Fruit fly (Drosophila melanogaster) whole organism, embryonic: ENCODE measurements around the gene cbt.

Experiments
- Adf1 ChIP-seq: fragments of 200-800 bp; sonication (Bioruptor generic); IDR thresholded peaks from 2 replicates; pipeline ENCODE4 v1.3.6; 2022; ENCODE audit warnings: missing biosample characterization, missing genetic modification characterization
- CG10543 ChIP-seq: fragments of 200-800 bp; sonication (Bioruptor generic); optimal IDR thresholded peaks from 3 replicates; lab custom pipeline; 2017; ENCODE audit warnings: missing biosample characterization, mild to moderate bottlenecking, missing genetic modification characterization, moderate library complexity
- CG11093 ChIP-seq: fragments of 200-800 bp; sonication (Bioruptor generic); IDR thresholded peaks from 3 replicates; pipeline ENCODE4 v1.3.6; 2022; ENCODE audit warnings: missing biosample characterization, missing genetic modification characterization
- CG11723 ChIP-seq: fragments of 200-800 bp; sonication (Bioruptor generic); optimal IDR thresholded peaks from 2 replicates; lab custom pipeline; 2017; ENCODE audit warnings: missing biosample characterization, mild to moderate bottlenecking, missing genetic modification characterization
- CG12744 ChIP-seq: fragments of 200-800 bp; sonication (Bioruptor generic); optimal IDR thresholded peaks from 2 replicates; lab custom pipeline; 2016; ENCODE audit warnings: missing biosample characterization, missing genetic modification characterization
- CG1647 ChIP-seq: fragments of 200-800 bp; sonication (Bioruptor generic); optimal IDR thresholded peaks from 3 replicates; lab custom pipeline; 2016; ENCODE audit warnings: missing biosample characterization, missing genetic modification characterization
- CG17385 ChIP-seq: fragments of 200-800 bp; sonication (Bioruptor generic); optimal IDR thresholded peaks from 3 replicates; lab custom pipeline; 2018; ENCODE audit warnings: missing biosample characterization, mild to moderate bottlenecking, missing genetic modification characterization
- CG18619 ChIP-seq: fragments of 200-800 bp; sonication (Bioruptor generic); optimal IDR thresholded peaks from 3 replicates; lab custom pipeline; 2017; ENCODE audit warnings: missing biosample characterization, mild to moderate bottlenecking, missing genetic modification characterization
- CG2116 ChIP-seq: fragments of 200-800 bp; sonication (Bioruptor generic); optimal IDR thresholded peaks from 3 replicates; lab custom pipeline; 2018; ENCODE audit warnings: missing biosample characterization, mild to moderate bottlenecking, missing genetic modification characterization
- CG2129 ChIP-seq: fragments of 200-800 bp; sonication (Bioruptor generic); IDR thresholded peaks from 2 replicates; pipeline ENCODE4 v1.3.6; 2022; ENCODE audit warnings: missing biosample characterization, missing genetic modification characterization; ENCODE audit not compliant: partially characterized antibody
- CG30020 ChIP-seq: fragments of 200-800 bp; optimal IDR thresholded peaks from 2 replicates; lab custom pipeline; 2019; ENCODE audit warnings: missing biosample characterization, mild to moderate bottlenecking, missing genetic modification characterization, moderate library complexity
- CG30403 ChIP-seq: fragments of 200-800 bp; sonication (Bioruptor generic); optimal IDR thresholded peaks from 3 replicates; lab custom pipeline; 2016; ENCODE audit warnings: missing biosample characterization, missing genetic modification characterization
- CG34224 ChIP-seq: fragments of 200-800 bp; sonication (Bioruptor generic); IDR thresholded peaks from 3 replicates; pipeline ENCODE4 v1.3.6; 2022; ENCODE audit warnings: missing biosample characterization, missing genetic modification characterization; ENCODE audit not compliant: partially characterized antibody
- CG4707 ChIP-seq: fragments of 200-800 bp; sonication (Bioruptor generic); optimal IDR thresholded peaks from 2 replicates; lab custom pipeline; 2018; ENCODE audit warnings: missing biosample characterization, mild to moderate bottlenecking, missing genetic modification characterization, moderate library complexity
- CG5953 ChIP-seq: fragments of 200-800 bp; sonication (Bioruptor generic); IDR thresholded peaks from 2 replicates; pipeline ENCODE4 v1.3.6; 2022; ENCODE audit warnings: missing biosample characterization, missing genetic modification characterization
- CG6765 ChIP-seq: fragments of 200-800 bp; sonication (Bioruptor generic); optimal IDR thresholded peaks from 3 replicates; lab custom pipeline; 2017; ENCODE audit warnings: missing biosample characterization, mild to moderate bottlenecking, missing genetic modification characterization
- CG7745 ChIP-seq: fragments of 200-800 bp; sonication (Bioruptor generic); optimal IDR thresholded peaks from 2 replicates; lab custom pipeline; 2018; ENCODE audit warnings: missing biosample characterization, mild to moderate bottlenecking, missing genetic modification characterization, moderate library complexity
- CG8924 ChIP-seq: fragments of 200-800 bp; optimal IDR thresholded peaks from 3 replicates; lab custom pipeline; 2019; ENCODE audit warnings: missing biosample characterization, mild to moderate bottlenecking, missing genetic modification characterization, moderate library complexity
- CG9727 ChIP-seq: fragments of 200-800 bp; sonication (Bioruptor generic); optimal IDR thresholded peaks from 3 replicates; lab custom pipeline; 2017; ENCODE audit warnings: missing biosample characterization, mild to moderate bottlenecking, missing genetic modification characterization
- CG9817 ChIP-seq: fragments of 200-800 bp; sonication (Bioruptor generic); optimal IDR thresholded peaks from 2 replicates; lab custom pipeline; 2018; ENCODE audit warnings: missing biosample characterization, mild to moderate bottlenecking, missing genetic modification characterization, moderate library complexity
- CG9932 ChIP-seq: fragments of 200-800 bp; sonication (Bioruptor generic); IDR thresholded peaks from 2 replicates; pipeline ENCODE4 v1.3.6; 2022; ENCODE audit warnings: missing biosample characterization, missing genetic modification characterization
- Chrac-16 ChIP-seq: fragments of 200-800 bp; sonication (Bioruptor generic); optimal IDR thresholded peaks from 3 replicates; lab custom pipeline; 2016; ENCODE audit warnings: missing biosample characterization, missing genetic modification characterization
- D19B ChIP-seq: fragments of 200-800 bp; sonication (Bioruptor generic); optimal IDR thresholded peaks from 2 replicates; lab custom pipeline; 2017; ENCODE audit warnings: missing biosample characterization, mild to moderate bottlenecking, missing genetic modification characterization
- Fer1 ChIP-seq: fragments of 200-800 bp; sonication (Bioruptor generic); optimal IDR thresholded peaks from 2 replicates; lab custom pipeline; 2017; ENCODE audit warnings: missing biosample characterization, mild to moderate bottlenecking, missing genetic modification characterization
- HHEX ChIP-seq: fragments of 200-800 bp; sonication (Bioruptor generic); optimal IDR thresholded peaks from 3 replicates; lab custom pipeline; 2017; ENCODE audit warnings: missing biosample characterization, mild to moderate bottlenecking, missing genetic modification characterization, missing genetic modification reagents
- Kr ChIP-seq: fragments of 200-800 bp; sonication (Bioruptor generic); optimal IDR thresholded peaks from 2 replicates; lab custom pipeline; 2017; ENCODE audit warnings: missing biosample characterization, mild to moderate bottlenecking, missing genetic modification characterization
- Lim3 ChIP-seq: fragments of 200-800 bp; sonication (Bioruptor generic); IDR thresholded peaks from 2 replicates; pipeline ENCODE4 v1.3.6; 2022; ENCODE audit warnings: missing biosample characterization, missing genetic modification characterization
- Max ChIP-seq: fragments of 200-800 bp; sonication (Bioruptor generic); optimal IDR thresholded peaks from 2 replicates; lab custom pipeline; 2016; ENCODE audit warnings: missing biosample characterization, mild to moderate bottlenecking, missing genetic modification characterization
- NfI ChIP-seq: fragments of 200-800 bp; sonication (Bioruptor generic); optimal IDR thresholded peaks from 3 replicates; lab custom pipeline; 2018; ENCODE audit warnings: missing biosample characterization, mild to moderate bottlenecking, missing genetic modification characterization, moderate library complexity
- Rfx ChIP-seq: fragments of 200-800 bp; sonication (Bioruptor generic); IDR thresholded peaks from 2 replicates; pipeline ENCODE4 v1.3.6; 2022; ENCODE audit warnings: missing biosample characterization, missing genetic modification characterization
- Spps ChIP-seq: fragments of 200-800 bp; sonication (Bioruptor generic); optimal IDR thresholded peaks from 2 replicates; lab custom pipeline; 2018; ENCODE audit warnings: missing biosample characterization, mild to moderate bottlenecking, missing genetic modification characterization
- Stat92E ChIP-seq, 3 experiments: fragments of >200 bp in 2 of 3; fragments of 200-800 bp in 1 of 3; sonication (Bioruptor generic) in 1 of 3; optimal IDR thresholded peaks; 2 replicates each; lab custom pipeline; 2017 to 2019; ENCODE audit warnings: missing biosample characterization in 3 of 3, missing genetic modification characterization in 3 of 3, mild to moderate bottlenecking in 1 of 3, moderate library complexity in 1 of 3
- Usf ChIP-seq: fragments of 200-800 bp; sonication (Bioruptor generic); optimal IDR thresholded peaks from 2 replicates; lab custom pipeline; 2017; ENCODE audit warnings: missing genotype, missing biosample characterization, missing genetic modification characterization
- ab ChIP-seq: fragments of 200-800 bp; sonication (Bioruptor generic); optimal IDR thresholded peaks from 2 replicates; lab custom pipeline; 2016; ENCODE audit warnings: missing biosample characterization, missing genetic modification characterization
- al ChIP-seq: fragments of 200-800 bp; sonication (Bioruptor generic); IDR thresholded peaks from 2 replicates; pipeline ENCODE4 v1.3.6; 2022; ENCODE audit warnings: missing biosample characterization, missing genetic modification characterization
- aop ChIP-seq: fragments of 200-800 bp; sonication (Bioruptor generic); IDR thresholded peaks from 2 replicates; pipeline ENCODE4 v1.3.6; 2022; ENCODE audit warnings: missing biosample characterization, missing genetic modification characterization
- bcd ChIP-seq: fragments of 200-800 bp; sonication (Bioruptor generic); optimal IDR thresholded peaks from 2 replicates; lab custom pipeline; 2017; ENCODE audit warnings: missing biosample characterization, mild to moderate bottlenecking, missing genetic modification characterization
- cg ChIP-seq: fragments of 200-800 bp; sonication (Bioruptor generic); optimal IDR thresholded peaks from 3 replicates; lab custom pipeline; 2019; ENCODE audit warnings: missing biosample characterization, mild to moderate bottlenecking, missing genetic modification characterization, moderate library complexity
- danr ChIP-seq: fragments of 200-800 bp; sonication (Bioruptor generic); IDR thresholded peaks from 2 replicates; pipeline ENCODE4 v1.3.6; 2022; ENCODE audit warnings: missing biosample characterization, missing genetic modification characterization
- ftz-f1 ChIP-seq: fragments of 200-800 bp; sonication (Bioruptor generic); optimal IDR thresholded peaks from 2 replicates; lab custom pipeline; 2016; ENCODE audit warnings: missing biosample characterization, missing genetic modification characterization
- gcm ChIP-seq: fragments of 200-800 bp; sonication (Bioruptor generic); optimal IDR thresholded peaks from 2 replicates; lab custom pipeline; 2019; ENCODE audit warnings: missing biosample characterization, mild to moderate bottlenecking, missing genetic modification characterization, moderate library complexity
- grn ChIP-seq: fragments of 200-800 bp; sonication (Bioruptor generic); optimal IDR thresholded peaks from 3 replicates; lab custom pipeline; 2017; ENCODE audit warnings: missing biosample characterization, missing genetic modification characterization
- hth ChIP-seq: fragments of >200 bp; optimal IDR thresholded peaks from 2 replicates; lab custom pipeline; 2017; ENCODE audit warnings: inconsistent platforms
- mam ChIP-seq: fragments of 200-800 bp; sonication (Bioruptor generic); optimal IDR thresholded peaks from 3 replicates; lab custom pipeline; 2016; ENCODE audit warnings: missing biosample characterization, missing genetic modification characterization
- sens-2 ChIP-seq: fragments of 200-800 bp; sonication (Bioruptor generic); IDR thresholded peaks from 2 replicates; pipeline ENCODE4 v1.3.6; 2022; ENCODE audit warnings: missing biosample characterization, missing genetic modification characterization
- sna ChIP-seq: fragments of 200-800 bp; sonication (Bioruptor generic); IDR thresholded peaks from 2 replicates; pipeline ENCODE4 v1.3.6; 2022; ENCODE audit warnings: missing biosample characterization, missing genetic modification characterization; ENCODE audit not compliant: partially characterized antibody
- tna ChIP-seq: fragments of 200-800 bp; sonication (Bioruptor generic); IDR thresholded peaks from 2 replicates; pipeline ENCODE4 v1.3.6; 2022; ENCODE audit warnings: missing biosample characterization, missing genetic modification characterization; ENCODE audit not compliant: partially characterized antibody
- ttk ChIP-seq: fragments of 200-800 bp; sonication (Bioruptor generic); IDR thresholded peaks from 2 replicates; pipeline ENCODE4 v2.1.2; 2022; ENCODE audit warnings: missing biosample characterization, missing genetic modification characterization
- zfh1 ChIP-seq: fragments of 200-800 bp; sonication (Bioruptor generic); IDR thresholded peaks from 3 replicates; pipeline ENCODE4 v1.3.6; 2022; ENCODE audit warnings: missing biosample characterization, missing genetic modification characterization

The cbt gene

DNA sequence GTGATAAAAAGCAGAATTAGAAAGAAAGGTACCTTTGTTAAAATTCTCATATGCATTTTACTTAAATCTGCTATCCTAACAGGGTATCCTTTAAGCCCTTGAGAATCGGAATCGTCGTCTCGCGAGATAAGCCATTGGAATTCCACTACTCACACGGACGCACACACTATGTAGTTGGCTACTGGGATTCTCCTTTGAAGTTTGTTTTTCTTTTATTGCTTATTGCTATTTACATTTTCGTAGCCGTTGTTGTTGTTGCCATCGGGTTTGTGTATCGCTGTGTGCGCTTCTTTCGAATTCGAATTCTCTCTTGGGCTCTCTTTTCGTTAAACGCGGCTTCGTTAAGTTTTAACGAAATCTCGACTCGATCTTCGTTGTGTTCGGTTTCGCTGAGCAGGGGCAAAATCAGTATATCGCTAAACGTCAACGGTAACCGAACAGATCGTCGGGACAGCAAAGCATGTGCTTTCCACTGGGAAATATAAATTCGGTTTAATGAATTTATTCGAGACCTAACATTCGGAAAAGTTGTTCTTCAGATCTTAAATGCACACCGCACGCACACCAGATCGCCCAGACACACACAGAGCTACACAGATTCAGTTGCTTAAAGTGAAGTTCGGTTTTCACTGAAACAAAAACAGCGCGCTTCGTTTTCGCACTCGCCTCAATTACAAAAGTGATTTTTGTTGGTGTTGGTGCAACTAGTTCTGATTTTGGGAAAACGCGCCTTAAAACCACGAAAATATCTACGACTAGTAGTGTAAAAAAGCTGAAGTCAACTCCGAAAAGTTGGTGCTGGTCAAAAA lies 48.5 kb downstream of the cbt start, which contains the start of gene ex (continued):
- TF ChIP-seq CG8924 (tag; lab: Kevin White, UChicago), result peak; percentile 84
- peak; percentile 13 for TF ChIP-seq CG9817 (tag; lab: Kevin White, UChicago)
- no peak for TF ChIP-seq al (GFP tag; lab: Robert Waterston, UW)
- no peak for TF ChIP-seq CG2129 (GFP tag; lab: Robert Waterston, UW)
- no peak for TF ChIP-seq Rfx (GFP tag; lab: Robert Waterston, UW)
- peak; percentile 80 for TF ChIP-seq CG4707 (GFP tag; lab: Kevin White, UChicago)
- TF ChIP-seq CG11723, result peak; percentile 22
- TF ChIP-seq CG18619, result peak; percentile 68
- TF ChIP-seq ab (GFP tag; lab: Kevin White, UChicago), result no peak
- TF ChIP-seq HHEX, result peak; percentile 49
- no peak for TF ChIP-seq mam (GFP tag; lab: Kevin White, UChicago)
- TF ChIP-seq ttk, result no peak
- no peak for TF ChIP-seq hth (lab: Kevin White, UChicago)
- peak; percentile 82 for TF ChIP-seq Fer1 (GFP tag; lab: Kevin White, UChicago)
- TF ChIP-seq Stat92E (GFP tag; optimal IDR thresholded peaks at IDR 0.05; lab: Kevin White, UChicago), result peak in 1 of 3 experiments; percentile 10
- peak; percentile 35 for TF ChIP-seq NfI
- peak; percentile 41 for TF ChIP-seq bcd
- TF ChIP-seq CG30403 (GFP tag; lab: Kevin White, UChicago), result no peak
- no peak for TF ChIP-seq Usf
- TF ChIP-seq sens-2, result no peak
- peak; percentile 59 for TF ChIP-seq cg
- TF ChIP-seq CG10543 (GFP tag; lab: Kevin White, UChicago), result peak; percentile 74
- TF ChIP-seq CG2116 (GFP tag; lab: Kevin White, UChicago), result peak; percentile 44
- TF ChIP-seq tna, result no peak
- no peak for TF ChIP-seq CG5953
- TF ChIP-seq Chrac-16 (GFP tag; lab: Kevin White, UChicago), result no peak
- TF ChIP-seq CG9727 (GFP tag; lab: Kevin White, UChicago), result peak; percentile 50
- TF ChIP-seq CG17385, result peak; percentile 52
- TF ChIP-seq grn, result peak; percentile 33
- TF ChIP-seq sna (GFP tag; lab: Robert Waterston, UW), result no peak
- TF ChIP-seq CG7745 (tag; lab: Kevin White, UChicago), result peak; percentile 67
- TF ChIP-seq CG34224 (GFP tag; lab: Robert Waterston, UW), result no peak
- TF ChIP-seq CG30020, result no peak
- TF ChIP-seq ftz-f1 (GFP tag; lab: Kevin White, UChicago), result no peak
- no peak for TF ChIP-seq CG12744 (GFP tag; lab: Kevin White, UChicago)
- peak; percentile 82 for TF ChIP-seq CG6765 (GFP tag; lab: Kevin White, UChicago)
- TF ChIP-seq danr (GFP tag; lab: Robert Waterston, UW), result no peak; the same call in 1 of the 2 replicates
- TF ChIP-seq CG9932, result no peak
- no peak for TF ChIP-seq CG1647 (GFP tag; lab: Kevin White, UChicago)
- TF ChIP-seq Max (GFP tag; lab: Kevin White, UChicago), result no peak
- TF ChIP-seq D19B (GFP tag; lab: Kevin White, UChicago), result no peak
- peak; percentile 61 for TF ChIP-seq gcm (GFP tag; lab: Kevin White, UChicago)
- TF ChIP-seq aop (GFP tag; lab: Robert Waterston, UW), result no peak
- TF ChIP-seq Kr (GFP tag; lab: Kevin White, UChicago), result peak; percentile 60
- TF ChIP-seq zfh1, result no peak; the same call in 2 of the 3 replicates
- peak; percentile 9 for TF ChIP-seq Spps
- no peak; the same call in 1 of the 2 replicates for TF ChIP-seq Adf1 (GFP tag; lab: Robert Waterston, UW)
- TF ChIP-seq Lim3, result no peak
- no peak for TF ChIP-seq CG11093 (GFP tag; lab: Robert Waterston, UW)
